Worm (Caenorhabditis elegans) whole organism, L4 larva: ENCODE data around the gene apc-11.

Experiments used
- F10B5.3 ChIP-seq: sonication (generic microtip); optimal IDR thresholded peaks from 2 replicates; lab custom pipeline; 2016; ENCODE audit warnings: mild to moderate bottlenecking, missing genetic modification characterization, missing compliant biosample characterization
- F49E8.2 ChIP-seq: sonication (generic microtip); optimal IDR thresholded peaks from 2 replicates; lab custom pipeline; 2016; ENCODE audit warnings: missing compliant biosample characterization, mild to moderate bottlenecking, missing genetic modification characterization, borderline replicate concordance
- T20F7.1 ChIP-seq: fragments of 200-800 bp; sonication (Bioruptor generic); optimal IDR thresholded peaks from 2 replicates; lab custom pipeline; 2018; ENCODE audit warnings: mild to moderate bottlenecking, missing genetic modification characterization, missing compliant biosample characterization
- T26A8.4 ChIP-seq: fragments of 200-800 bp; sonication (Bioruptor generic); IDR thresholded peaks from 2 replicates; pipeline ENCODE4 v1.3.6; 2022; ENCODE audit warnings: missing genetic modification characterization, missing compliant biosample characterization
- ZK546.5 ChIP-seq, 2 experiments: sonication (generic microtip); optimal IDR thresholded peaks; 2 replicates each; lab custom pipeline; 2017; ENCODE audit warnings: missing biosample characterization in 2 of 2, missing genetic modification characterization in 2 of 2
- aha-1 ChIP-seq: fragments of 150-350 bp; peaks from one replicate; lab custom pipeline; 2014; ENCODE audit warnings: missing biosample characterization, missing genetic modification characterization
- attf-4 ChIP-seq: sonication (generic microtip); optimal IDR thresholded peaks from 3 replicates; lab custom pipeline; 2017; ENCODE audit warnings: missing biosample characterization, missing genetic modification characterization
- ceh-20 ChIP-seq: fragments of 200-800 bp; sonication (Bioruptor generic); IDR thresholded peaks from 2 replicates; pipeline ENCODE4 v1.3.6; 2022; ENCODE audit warnings: missing genetic modification reagents, missing genetic modification characterization, missing compliant biosample characterization
- ceh-44 ChIP-seq: fragments of 200-800 bp; sonication (Bioruptor generic); IDR thresholded peaks from 2 replicates; pipeline ENCODE4 v1.3.6; 2022; ENCODE audit warnings: missing genetic modification reagents, missing genetic modification characterization, missing compliant biosample characterization
- cey-2 ChIP-seq: sonication (generic microtip); optimal IDR thresholded peaks from 3 replicates; lab custom pipeline; 2017; ENCODE audit warnings: missing genetic modification characterization, mild to moderate bottlenecking, missing compliant biosample characterization, antibody characterized with exemption, borderline replicate concordance; ENCODE audit not compliant: insufficient read depth
- daf-16 ChIP-seq, 3 experiments: sonication (generic microtip); optimal IDR thresholded peaks; 2 replicates each; lab custom pipeline; 2016 to 2017; ENCODE audit warnings: missing genetic modification characterization in 3 of 3, missing genetic modification reagents in 3 of 3, mild to moderate bottlenecking in 2 of 3, missing compliant biosample characterization in 2 of 3, missing biosample characterization in 1 of 3, moderate library complexity in 1 of 3
- dmd-6 ChIP-seq: fragments of 200-800 bp; sonication (Bioruptor generic); IDR thresholded peaks from 2 replicates; pipeline ENCODE4 v1.3.6; 2022; ENCODE audit warnings: missing genetic modification reagents, missing genetic modification characterization, missing compliant biosample characterization
- dve-1 ChIP-seq: sonication (generic microtip); optimal IDR thresholded peaks from 2 replicates; lab custom pipeline; 2017; ENCODE audit warnings: antibody characterized with exemption, mild to moderate bottlenecking, missing genetic modification characterization, missing compliant biosample characterization; ENCODE audit not compliant: insufficient read depth
- egl-43 ChIP-seq: fragments of 200-800 bp; sonication (Bioruptor generic); IDR thresholded peaks from 2 replicates; pipeline ENCODE4 v1.3.6; 2022; ENCODE audit warnings: missing genetic modification reagents, missing genetic modification characterization, missing compliant biosample characterization
- fkh-10 ChIP-seq: fragments of 150-350 bp; optimal IDR thresholded peaks from 2 replicates; lab custom pipeline; 2014; ENCODE audit warnings: missing biosample characterization, missing genetic modification reagents, missing genetic modification characterization
- fos-1 ChIP-seq: fragments of 150-350 bp; optimal IDR thresholded peaks from 2 replicates; lab custom pipeline; 2014; ENCODE audit warnings: missing biosample characterization, missing genetic modification characterization
- hmg-1.1 ChIP-seq: fragments of 200-800 bp; sonication (Bioruptor generic); IDR thresholded peaks from 2 replicates; pipeline ENCODE4 v1.3.6; 2022; ENCODE audit warnings: missing genetic modification reagents, missing genetic modification characterization, missing compliant biosample characterization
- lin-13 ChIP-seq: fragments of 150-350 bp; optimal IDR thresholded peaks from 2 replicates; lab custom pipeline; 2014; ENCODE audit warnings: missing biosample characterization, missing genetic modification reagents, missing genetic modification characterization
- lin-29 ChIP-seq: fragments of 200-800 bp; sonication (Bioruptor generic); IDR thresholded peaks from 2 replicates; pipeline ENCODE4 v1.3.6; 2022; ENCODE audit warnings: missing genetic modification reagents, missing genetic modification characterization, missing compliant biosample characterization
- lin-38 ChIP-seq: fragments of 200-800 bp; sonication (Bioruptor generic); IDR thresholded peaks from 2 replicates; pipeline ENCODE4 v1.3.6; 2022; ENCODE audit warnings: missing genetic modification reagents, missing genetic modification characterization, missing compliant biosample characterization
- lir-3 ChIP-seq: sonication (generic microtip); optimal IDR thresholded peaks from 2 replicates; lab custom pipeline; 2016; ENCODE audit warnings: mild to moderate bottlenecking, missing genetic modification characterization, missing compliant biosample characterization
- lsy-2 ChIP-seq, 2 experiments: fragments of 150-350 bp in 1 of 2; sonication (generic microtip) in 1 of 2; optimal IDR thresholded peaks; 2 replicates each; lab custom pipeline; 2014 to 2017; ENCODE audit warnings: missing biosample characterization in 2 of 2, missing genetic modification characterization in 2 of 2
- madf-9 ChIP-seq: fragments of 200-800 bp; sonication (Bioruptor generic); conservative IDR thresholded peaks from 2 replicates; pipeline ENCODE4 v1.3.6; 2022; ENCODE audit warnings: missing genetic modification reagents, missing genetic modification characterization, missing compliant biosample characterization
- mdl-1 ChIP-seq, 2 experiments: fragments of 150-350 bp in 1 of 2; sonication (generic microtip) in 1 of 2; optimal IDR thresholded peaks; 2 replicates each; lab custom pipeline; 2014 to 2017; ENCODE audit warnings: missing biosample characterization in 2 of 2, missing genetic modification characterization in 2 of 2
- mep-1 ChIP-seq: fragments of 150-350 bp; sonication (generic microtip); optimal IDR thresholded peaks from 3 replicates; lab custom pipeline; 2014; ENCODE audit warnings: missing biosample characterization, missing genetic modification characterization
- mes-2 ChIP-seq: sonication (generic microtip); optimal IDR thresholded peaks from 2 replicates; lab custom pipeline; 2016; ENCODE audit warnings: missing genotype, mild to moderate bottlenecking, missing genetic modification characterization, missing compliant biosample characterization; ENCODE audit not compliant: poor library complexity, severe bottlenecking
- mxl-2 ChIP-seq: fragments of 200-800 bp; sonication (Bioruptor generic); conservative IDR thresholded peaks from 2 replicates; pipeline ENCODE4 v1.3.6; 2022; ENCODE audit warnings: missing genetic modification reagents, missing genetic modification characterization, missing compliant biosample characterization
- nhr-10 ChIP-seq: fragments of 150-350 bp; optimal IDR thresholded peaks from 2 replicates; lab custom pipeline; 2014; ENCODE audit warnings: missing biosample characterization, missing genetic modification characterization
- nhr-11 ChIP-seq: fragments of 150-350 bp; optimal IDR thresholded peaks from 2 replicates; lab custom pipeline; 2014; ENCODE audit warnings: missing biosample characterization, missing genetic modification characterization
- nhr-111 ChIP-seq: fragments of 200-800 bp; sonication (Bioruptor generic); optimal IDR thresholded peaks from 2 replicates; lab custom pipeline; 2018; ENCODE audit warnings: mild to moderate bottlenecking, missing genetic modification characterization, missing compliant biosample characterization
- nhr-25 ChIP-seq: sonication (generic microtip); optimal IDR thresholded peaks from 2 replicates; lab custom pipeline; 2017; ENCODE audit warnings: missing genetic modification characterization, mild to moderate bottlenecking, missing compliant biosample characterization, antibody characterized with exemption, moderate library complexity, borderline replicate concordance; ENCODE audit not compliant: insufficient read depth
- nhr-28 ChIP-seq: fragments of 150-350 bp; optimal IDR thresholded peaks from 2 replicates; lab custom pipeline; 2014; ENCODE audit warnings: missing biosample characterization, missing genetic modification characterization
- nhr-41 ChIP-seq: fragments of 200-800 bp; sonication (Bioruptor generic); IDR thresholded peaks from 2 replicates; pipeline ENCODE4 v1.3.6; 2022; ENCODE audit warnings: missing genetic modification reagents, missing genetic modification characterization, missing compliant biosample characterization
- nhr-42 ChIP-seq: fragments of 200-800 bp; sonication (Bioruptor generic); IDR thresholded peaks from 2 replicates; pipeline ENCODE4 v1.3.6; 2022; ENCODE audit warnings: missing genetic modification characterization, missing compliant biosample characterization
- nhr-77 ChIP-seq: fragments of 150-350 bp; optimal IDR thresholded peaks from 2 replicates; lab custom pipeline; 2014; ENCODE audit warnings: missing biosample characterization, missing genetic modification characterization
- pqm-1 ChIP-seq: sonication (generic microtip); optimal IDR thresholded peaks from 2 replicates; lab custom pipeline; 2017; ENCODE audit warnings: missing biosample characterization, missing genetic modification characterization
- rbr-2 ChIP-seq: sonication (generic microtip); optimal IDR thresholded peaks from 2 replicates; lab custom pipeline; 2016; ENCODE audit warnings: missing genotype, missing genetic modification characterization, missing compliant biosample characterization
- spr-1 ChIP-seq: sonication (generic microtip); optimal IDR thresholded peaks from 2 replicates; lab custom pipeline; 2016; ENCODE audit warnings: mild to moderate bottlenecking, missing genetic modification characterization, missing compliant biosample characterization
- tra-1 ChIP-seq: fragments of 200-800 bp; sonication (Bioruptor generic); IDR thresholded peaks from 2 replicates; pipeline ENCODE4 v1.3.6; 2022; ENCODE audit warnings: missing genetic modification reagents, missing genetic modification characterization, missing compliant biosample characterization
- unc-39 ChIP-seq: sonication (generic microtip); optimal IDR thresholded peaks from 2 replicates; lab custom pipeline; 2017; ENCODE audit warnings: missing biosample characterization, missing genetic modification characterization
- unc-62 ChIP-seq, 3 experiments: fragments of 150-350 bp in 1 of 3; sonication (generic microtip); optimal IDR thresholded peaks in 2 of 3; peaks in 1 of 3; 1 replicate in 1 of 3; 2 replicates in 2 of 3; lab custom pipeline; 2014 to 2017; ENCODE audit warnings: missing biosample characterization in 3 of 3, missing genetic modification characterization in 3 of 3, missing genetic modification reagents in 3 of 3, missing genotype in 1 of 3
- zip-2 ChIP-seq: fragments of 150-350 bp; optimal IDR thresholded peaks from 2 replicates; lab custom pipeline; 2014; ENCODE audit warnings: missing biosample characterization, missing genetic modification characterization
- ztf-7 ChIP-seq: fragments of 150-350 bp; optimal IDR thresholded peaks from 2 replicates; lab custom pipeline; 2014; ENCODE audit warnings: missing biosample characterization, missing genetic modification characterization

apc-11 gene

DNA sequence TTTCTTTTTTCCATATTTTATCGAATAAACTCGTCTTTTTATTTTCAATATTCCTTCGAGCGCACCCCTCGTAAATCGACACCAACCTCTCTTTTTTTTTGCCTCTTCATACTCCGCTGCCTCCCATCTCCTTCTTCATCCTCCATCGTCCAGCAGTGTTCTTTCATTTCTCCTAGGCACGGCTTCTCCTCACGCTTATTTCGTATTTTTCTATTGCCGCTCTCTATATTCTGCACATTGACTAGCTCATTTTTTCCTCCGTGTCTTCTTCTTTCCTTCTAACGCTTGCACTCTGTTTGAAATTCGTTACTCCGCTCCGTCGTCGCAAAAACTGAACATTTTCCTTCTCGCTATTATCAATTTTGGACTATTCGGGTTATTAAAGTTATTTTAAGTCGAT is 38.9 kb downstream of the apc-11 start:
- TF ChIP-seq daf-16 (GFP tag; optimal IDR thresholded peaks at IDR 0.05; lab: Kevin White, UChicago) (no peak), daf-16 (tag; optimal IDR thresholded peaks at IDR 0.05; lab: Kevin White, UChicago) (no peak), ZK546.5 (tag; optimal IDR thresholded peaks at IDR 0.05; lab: Kevin White, UChicago) (no peak), nhr-10 (no peak), tra-1 (no peak), nhr-25 (tag; lab: Kevin White, UChicago) (no peak), unc-62 (GFP tag; optimal IDR thresholded peaks at IDR 0.05 in 1 of 2; lab: Kevin White, UChicago) (no peak), unc-62 (tag; optimal IDR thresholded peaks at IDR 0.05; lab: Kevin White, UChicago) (no peak), rbr-2 (tag; lab: Kevin White, UChicago) (peak; percentile 15), T26A8.4 (GFP tag; lab: Robert Waterston, UW) (no peak), hmg-1.1 (GFP tag; lab: Robert Waterston, UW) (peak; percentile 31; the same call in 1 of the 2 replicates), attf-4 (tag; lab: Kevin White, UChicago) (no peak), ztf-7 (tag; lab: Kevin White, UChicago) (no peak), nhr-111 (GFP tag; lab: Kevin White, UChicago) (no peak), F49E8.2 (tag; lab: Kevin White, UChicago) (no peak), lsy-2 (tag; optimal IDR thresholded peaks at IDR 0.05; lab: Kevin White, UChicago) (peak in 1 of 2 experiments; percentile 14)

DNA sequence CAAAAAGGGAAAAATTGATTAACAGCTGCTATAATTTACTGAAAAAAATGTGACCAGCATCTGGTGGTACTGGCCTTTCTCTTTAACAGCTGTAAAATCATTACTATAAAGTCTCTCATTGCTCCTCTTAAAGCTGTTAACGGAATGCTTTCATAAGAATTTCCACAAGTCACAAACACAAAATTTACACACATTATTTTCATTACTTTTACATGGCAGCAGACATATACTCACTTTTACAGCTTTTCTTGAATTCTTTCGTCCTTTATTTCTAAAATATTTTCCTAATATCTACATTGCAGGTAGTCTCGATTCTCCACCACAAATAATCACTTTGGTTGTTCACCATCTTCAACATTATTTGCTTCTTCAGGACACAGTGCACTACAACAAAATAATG is 40.9 kb downstream of the apc-11 start, which contains the start of gene imph-1:
TSS of gene imph-1 (plus strand) at position 301 of the 400 bp plus-strand sequence.
- no peak for TF ChIP-seq lin-29
- TF ChIP-seq egl-43 = no peak
- no peak for TF ChIP-seq nhr-42
- TF ChIP-seq mxl-2 = no peak
- TF ChIP-seq ceh-44 (GFP tag; lab: Robert Waterston, UW) = no peak
- no peak for TF ChIP-seq fkh-10 (GFP tag; lab: Kevin White, UChicago)

DNA sequence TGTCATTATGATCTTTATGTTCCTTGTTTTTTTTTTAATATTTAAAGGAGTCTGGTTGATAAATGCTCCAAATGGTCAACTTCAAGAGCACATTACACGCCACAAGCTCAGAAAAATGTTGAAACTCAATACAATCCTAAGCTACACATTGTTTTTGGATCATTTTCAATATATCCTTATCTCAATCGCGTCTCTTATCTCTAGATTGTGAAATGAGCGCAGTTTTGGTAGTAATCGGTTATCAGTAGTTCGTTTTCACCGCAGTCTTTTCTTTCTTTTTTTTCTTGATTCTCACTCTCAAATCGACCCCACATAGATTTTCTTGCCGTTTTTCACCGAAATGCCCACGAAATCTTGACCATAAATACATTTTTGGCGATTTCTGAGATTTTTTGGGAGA is 41.4 kb downstream of the apc-11 start:
- no peak for TF ChIP-seq lin-29
- TF ChIP-seq cey-2 = no peak
- peak; percentile 4 for TF ChIP-seq nhr-28 (tag; lab: Kevin White, UChicago)
- peak; percentile 33 for TF ChIP-seq aha-1 (tag; lab: Kevin White, UChicago)
- TF ChIP-seq T20F7.1 (GFP tag; lab: Kevin White, UChicago) = no peak
- no peak for TF ChIP-seq zip-2 (tag; lab: Kevin White, UChicago)
- TF ChIP-seq tra-1 = no peak
- TF ChIP-seq dve-1 (tag; lab: Kevin White, UChicago) = peak; percentile 6
- TF ChIP-seq nhr-41 = no peak
- TF ChIP-seq fos-1 (tag; lab: Kevin White, UChicago) = no peak
- no peak for TF ChIP-seq ceh-20 (GFP tag; lab: Robert Waterston, UW)
- peak; percentile 38 for TF ChIP-seq pqm-1 (tag; lab: Kevin White, UChicago)
- TF ChIP-seq T26A8.4 (GFP tag; lab: Robert Waterston, UW) = no peak
- TF ChIP-seq rbr-2 (tag; lab: Kevin White, UChicago) = no peak

DNA sequence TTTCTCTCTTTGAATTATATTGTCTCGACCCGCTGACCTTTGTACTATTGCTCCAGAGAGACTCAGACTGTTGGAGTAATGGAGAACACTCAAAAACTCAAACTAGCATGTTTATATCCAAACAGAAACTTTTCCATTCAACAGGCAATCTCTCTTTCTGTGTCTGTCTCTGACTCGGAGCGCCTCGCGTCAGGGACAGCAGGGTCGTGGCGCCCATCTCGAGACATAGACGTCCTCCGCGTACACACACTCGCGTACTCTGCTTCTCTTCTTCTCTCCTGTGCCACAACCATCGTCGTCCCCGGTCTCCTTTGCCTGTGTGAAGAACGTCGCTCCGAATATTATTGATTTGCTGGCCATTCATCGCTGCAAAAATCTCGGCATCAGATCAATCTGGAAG is 42.3 kb downstream of the apc-11 start:
- peak; percentile 31 for TF ChIP-seq fkh-10 (GFP tag; lab: Kevin White, UChicago)
- peak; percentile 30 to 84 for TF ChIP-seq mdl-1 (tag; optimal IDR thresholded peaks at IDR 0.05; lab: Kevin White, UChicago)
- no peak for TF ChIP-seq unc-39 (tag; lab: Kevin White, UChicago)
- no peak for TF ChIP-seq F10B5.3
- TF ChIP-seq nhr-77 = peak; percentile 83
- peak in 1 of 2 experiments; percentile 36 for TF ChIP-seq unc-62 (GFP tag; optimal IDR thresholded peaks at IDR 0.05 in 1 of 2; lab: Kevin White, UChicago)
- TF ChIP-seq unc-62 (tag; optimal IDR thresholded peaks at IDR 0.05; lab: Kevin White, UChicago) = no peak
- peak; percentile 86 for TF ChIP-seq dve-1 (tag; lab: Kevin White, UChicago)
- TF ChIP-seq mes-2 = peak; percentile 56
- peak; percentile 22; the same call in 1 of the 2 replicates for TF ChIP-seq egl-43
- peak; percentile 89 for TF ChIP-seq mep-1 (tag; lab: Kevin White, UChicago)
- TF ChIP-seq lin-38 (GFP tag; lab: Robert Waterston, UW) = peak; percentile 51
- peak; percentile 87; the same call in 1 of the 2 replicates for TF ChIP-seq nhr-41
- TF ChIP-seq lir-3 (tag; lab: Kevin White, UChicago) = no peak
- peak; percentile 83 for TF ChIP-seq nhr-11
- peak; percentile 71 for TF ChIP-seq pqm-1 (tag; lab: Kevin White, UChicago)
- peak; percentile 72 for TF ChIP-seq rbr-2 (tag; lab: Kevin White, UChicago)
- TF ChIP-seq madf-9 (GFP tag; lab: Robert Waterston, UW) = no peak; the same call in 1 of the 2 replicates
- peak; percentile 74 for TF ChIP-seq lin-13 (GFP tag; lab: Kevin White, UChicago)
- TF ChIP-seq dmd-6 (GFP tag; lab: Robert Waterston, UW) = peak; percentile 89
- TF ChIP-seq spr-1 (tag; lab: Kevin White, UChicago) = peak; percentile 22
- TF ChIP-seq ceh-44 (GFP tag; lab: Robert Waterston, UW) = 0 out of 2 replicates have a peak, but pooled peaks have one; percentile 17
